Fruit fly (Drosophila melanogaster) whole organism, pupa: ENCODE data around the gene CG42268.

Experiments used
- CG12605 ChIP-seq: fragments of 200-800 bp; sonication (Bioruptor generic); IDR thresholded peaks from 2 replicates; pipeline ENCODE4 v1.3.6; 2022; ENCODE audit warnings: missing biosample characterization, missing genetic modification characterization
- CG14655 ChIP-seq: fragments of 200-800 bp; sonication (Bioruptor generic); optimal IDR thresholded peaks from 3 replicates; lab custom pipeline; 2017; ENCODE audit warnings: mild to moderate bottlenecking, missing biosample characterization, missing genetic modification reagents, missing genetic modification characterization
- CG32121 ChIP-seq: fragments of 200-800 bp; sonication (Bioruptor generic); IDR thresholded peaks from 2 replicates; pipeline ENCODE4 v1.3.6; 2022; ENCODE audit warnings: missing biosample characterization, missing genetic modification characterization
- CG34367 ChIP-seq: fragments of 200-800 bp; sonication (Bioruptor generic); optimal IDR thresholded peaks from 2 replicates; lab custom pipeline; 2018; ENCODE audit warnings: missing biosample characterization, mild to moderate bottlenecking, missing genetic modification characterization
- CG4496 ChIP-seq: fragments of 200-800 bp; sonication (Bioruptor generic); IDR thresholded peaks from 3 replicates; pipeline ENCODE4 v1.3.6; 2022; ENCODE audit warnings: missing biosample characterization, missing genetic modification characterization
- CG9948 ChIP-seq: fragments of 200-800 bp; sonication (Bioruptor generic); optimal IDR thresholded peaks from 2 replicates; lab custom pipeline; 2018; ENCODE audit warnings: missing biosample characterization, mild to moderate bottlenecking, missing genetic modification characterization, moderate library complexity
- Ets98B ChIP-seq: fragments of 200-800 bp; sonication (Bioruptor generic); IDR thresholded peaks from 2 replicates; pipeline ENCODE4 v1.3.6; 2022; ENCODE audit warnings: missing biosample characterization, missing genetic modification characterization
- Snoo ChIP-seq: fragments of 200-800 bp; sonication (Bioruptor generic); optimal IDR thresholded peaks from 3 replicates; lab custom pipeline; 2017; ENCODE audit warnings: missing biosample characterization, mild to moderate bottlenecking, missing genetic modification characterization, inconsistent platforms

DNA sequence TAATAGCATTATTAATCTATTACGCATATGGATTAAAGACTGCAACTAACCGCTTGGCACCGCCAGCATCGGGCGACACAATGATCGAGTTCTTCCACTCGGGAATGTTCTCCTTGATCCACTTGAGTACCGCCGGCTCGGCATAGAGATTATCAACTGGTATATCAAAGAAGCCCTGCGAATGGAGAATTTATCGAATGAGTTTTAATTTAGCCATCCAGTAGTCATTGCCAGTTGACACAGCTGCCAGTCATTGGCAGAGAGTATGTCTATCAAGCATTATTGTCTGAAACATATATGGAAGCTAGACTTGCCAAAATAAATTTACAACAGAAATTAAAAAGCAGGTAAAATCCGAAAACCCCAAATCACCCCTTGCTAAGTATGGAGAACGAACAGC lies 75.3 kb downstream of the CG42268 start, which contains the start of gene CG16719:
- TF ChIP-seq CG4496 (GFP tag; lab: Robert Waterston, UW) (no peak), CG34367 (tag; lab: Kevin White, UChicago) (no peak), CG9948 (tag; lab: Kevin White, UChicago) (no peak), Snoo (tag; lab: Kevin White, UChicago) (no peak), CG12605 (GFP tag; lab: Robert Waterston, UW) (no peak), Ets98B (no peak), CG14655 (GFP tag; lab: Kevin White, UChicago) (no peak), CG32121 (GFP tag; lab: Robert Waterston, UW) (no peak)
